Fruit fly (Drosophila melanogaster) whole organism, embryonic: ENCODE data around the gene CG34107.
A peak's percentile ranks its signal among the peaks of the same experiment; 100 is the strongest.

Experiments used
- Abd-B ChIP-seq: fragments of 200-800 bp; sonication (Bioruptor generic); optimal IDR thresholded peaks from 2 replicates; lab custom pipeline; 2018; ENCODE audit warnings: missing biosample characterization, mild to moderate bottlenecking, missing genetic modification characterization, moderate library complexity
- BtbVII ChIP-seq: fragments of 200-800 bp; sonication (Bioruptor generic); optimal IDR thresholded peaks from 3 replicates; lab custom pipeline; 2017; ENCODE audit warnings: missing biosample characterization, mild to moderate bottlenecking, missing genetic modification characterization
- CG10209 ChIP-seq: fragments of 200-800 bp; sonication (Bioruptor generic); optimal IDR thresholded peaks from 3 replicates; lab custom pipeline; 2017; ENCODE audit warnings: missing biosample characterization, mild to moderate bottlenecking, missing genetic modification characterization, missing genetic modification reagents
- CG10321 ChIP-seq: fragments of 200-800 bp; sonication (Bioruptor generic); IDR thresholded peaks from 2 replicates; pipeline ENCODE4 v1.3.6; 2022; ENCODE audit warnings: missing biosample characterization, missing genetic modification characterization
- CG10462 ChIP-seq: fragments of 200-800 bp; sonication (Bioruptor generic); optimal IDR thresholded peaks from 2 replicates; lab custom pipeline; 2016; ENCODE audit warnings: missing biosample characterization, missing genetic modification characterization
- CG10565 ChIP-seq: fragments of 200-800 bp; sonication (Bioruptor generic); optimal IDR thresholded peaks from 3 replicates; lab custom pipeline; 2016; ENCODE audit warnings: missing biosample characterization, mild to moderate bottlenecking, missing genetic modification characterization
- CG11560 ChIP-seq: fragments of 200-800 bp; sonication (Bioruptor generic); IDR thresholded peaks from 3 replicates; pipeline ENCODE4 v1.3.6; 2022; ENCODE audit warnings: missing biosample characterization, missing genetic modification characterization
- CG11695 ChIP-seq: fragments of 200-800 bp; sonication (Bioruptor generic); IDR thresholded peaks from 3 replicates; pipeline ENCODE4 v1.3.6; 2022; ENCODE audit warnings: missing biosample characterization, missing genetic modification characterization
- CG13894 ChIP-seq: fragments of 200-800 bp; sonication (Bioruptor generic); optimal IDR thresholded peaks from 3 replicates; lab custom pipeline; 2018; ENCODE audit warnings: missing biosample characterization, mild to moderate bottlenecking, missing genetic modification characterization, moderate library complexity
- CG14050 ChIP-seq: fragments of 200-800 bp; sonication (Bioruptor generic); IDR thresholded peaks from 3 replicates; pipeline ENCODE4 v1.3.6; 2022; ENCODE audit warnings: missing biosample characterization, missing genetic modification characterization
- CG14441 ChIP-seq: fragments of 200-800 bp; sonication (Bioruptor generic); IDR thresholded peaks from 2 replicates; pipeline ENCODE4 v1.3.6; 2022; ENCODE audit warnings: missing biosample characterization, missing genetic modification characterization
- CG16815 ChIP-seq: fragments of 200-800 bp; sonication (Bioruptor generic); optimal IDR thresholded peaks from 3 replicates; lab custom pipeline; 2017; ENCODE audit warnings: missing biosample characterization, mild to moderate bottlenecking, missing genetic modification characterization
- CG16863 ChIP-seq: fragments of 200-800 bp; sonication (Bioruptor generic); optimal IDR thresholded peaks from 3 replicates; lab custom pipeline; 2016; ENCODE audit warnings: missing biosample characterization, missing genetic modification characterization
- CG17328 ChIP-seq: fragments of 200-800 bp; sonication (Bioruptor generic); IDR thresholded peaks from 2 replicates; pipeline ENCODE4 v1.3.6; 2022; ENCODE audit warnings: missing biosample characterization, missing genetic modification characterization
- CG17802 ChIP-seq: fragments of 200-800 bp; sonication (Bioruptor generic); optimal IDR thresholded peaks from 2 replicates; lab custom pipeline; 2018; ENCODE audit warnings: missing biosample characterization, mild to moderate bottlenecking, missing genetic modification characterization, moderate library complexity
- CG31388 ChIP-seq: fragments of 200-800 bp; sonication (Bioruptor generic); optimal IDR thresholded peaks from 2 replicates; lab custom pipeline; 2016; ENCODE audit warnings: missing biosample characterization, missing genetic modification characterization
- CG5180 ChIP-seq: fragments of 200-800 bp; sonication (Bioruptor generic); optimal IDR thresholded peaks from 3 replicates; lab custom pipeline; 2017; ENCODE audit warnings: missing biosample characterization, missing genetic modification characterization, mild to moderate bottlenecking, moderate library complexity, missing genetic modification reagents
- CG6272 ChIP-seq: fragments of 200-800 bp; sonication (Bioruptor generic); IDR thresholded peaks from 2 replicates; pipeline ENCODE4 v1.3.6; 2022; ENCODE audit warnings: missing biosample characterization, missing genetic modification characterization
- CG9727 ChIP-seq: fragments of 200-800 bp; sonication (Bioruptor generic); optimal IDR thresholded peaks from 3 replicates; lab custom pipeline; 2017; ENCODE audit warnings: missing biosample characterization, mild to moderate bottlenecking, missing genetic modification characterization
- CoRest ChIP-seq: fragments of 200-800 bp; sonication (Bioruptor generic); optimal IDR thresholded peaks from 3 replicates; lab custom pipeline; 2018; ENCODE audit warnings: missing biosample characterization, mild to moderate bottlenecking, missing genetic modification characterization, moderate library complexity
- CrebB ChIP-seq: fragments of 200-800 bp; sonication (Bioruptor generic); optimal IDR thresholded peaks from 3 replicates; lab custom pipeline; 2018; ENCODE audit warnings: missing biosample characterization, mild to moderate bottlenecking, missing genetic modification characterization
- Drgx ChIP-seq: fragments of 200-800 bp; sonication (Bioruptor generic); IDR thresholded peaks from 2 replicates; pipeline ENCODE4 v1.3.6; 2022; ENCODE audit warnings: missing biosample characterization, missing genetic modification characterization
- Eip74EF ChIP-seq, 2 experiments: fragments of 200-800 bp in 1 of 2; fragments of >200 bp in 1 of 2; sonication (Bioruptor generic) in 1 of 2; optimal IDR thresholded peaks; 2 replicates each; lab custom pipeline; 2017 to 2019; ENCODE audit warnings: missing biosample characterization in 2 of 2, missing genetic modification characterization in 2 of 2, mild to moderate bottlenecking in 1 of 2, moderate library complexity in 1 of 2
- Ets65A ChIP-seq: fragments of 200-800 bp; sonication (Bioruptor generic); peaks from one replicate; lab custom pipeline; 2016; ENCODE audit warnings: missing biosample characterization, missing genetic modification characterization
- Ets97D ChIP-seq: fragments of 200-800 bp; sonication (Bioruptor generic); optimal IDR thresholded peaks from 3 replicates; lab custom pipeline; 2016; ENCODE audit warnings: missing biosample characterization, missing genetic modification characterization
- GATAe ChIP-seq: fragments of 200-800 bp; sonication (Bioruptor generic); conservative IDR thresholded peaks from 2 replicates; pipeline ENCODE4 v1.3.6; 2022; ENCODE audit warnings: missing biosample characterization, missing genetic modification characterization
- Mad ChIP-seq: fragments of 200-800 bp; sonication (Bioruptor generic); optimal IDR thresholded peaks from 2 replicates; lab custom pipeline; 2016; ENCODE audit warnings: missing biosample characterization, missing genetic modification characterization
- Med ChIP-seq: fragments of 200-800 bp; sonication (Bioruptor generic); peaks from one replicate; lab custom pipeline; 2016; ENCODE audit warnings: missing biosample characterization, missing genetic modification characterization, mild to moderate bottlenecking, inconsistent platforms, moderate library complexity
- Ravus ChIP-seq: fragments of 200-800 bp; sonication (Bioruptor generic); IDR thresholded peaks from 2 replicates; pipeline ENCODE4 v1.3.6; 2022; ENCODE audit warnings: missing biosample characterization, missing genetic modification characterization
- Rfx ChIP-seq: fragments of 200-800 bp; sonication (Bioruptor generic); IDR thresholded peaks from 2 replicates; pipeline ENCODE4 v1.3.6; 2022; ENCODE audit warnings: missing biosample characterization, missing genetic modification characterization
- Sox102F ChIP-seq: fragments of 200-800 bp; sonication (Bioruptor generic); optimal IDR thresholded peaks from 2 replicates; lab custom pipeline; 2018; ENCODE audit warnings: missing biosample characterization, mild to moderate bottlenecking, missing genetic modification characterization, moderate library complexity
- bowl ChIP-seq: fragments of 200-800 bp; sonication (Bioruptor generic); IDR thresholded peaks from 2 replicates; pipeline ENCODE4 v1.3.6; 2022; ENCODE audit warnings: missing biosample characterization, missing genetic modification characterization
- dmrt11E ChIP-seq: fragments of 200-800 bp; sonication (Bioruptor generic); optimal IDR thresholded peaks from 3 replicates; lab custom pipeline; 2018; ENCODE audit warnings: missing biosample characterization, mild to moderate bottlenecking, missing genetic modification characterization, moderate library complexity
- dmrt99B ChIP-seq: fragments of 200-800 bp; sonication (Bioruptor generic); optimal IDR thresholded peaks from 2 replicates; lab custom pipeline; 2018; ENCODE audit warnings: missing biosample characterization, mild to moderate bottlenecking, missing genetic modification characterization, moderate library complexity
- ems ChIP-seq: fragments of 200-800 bp; sonication (Bioruptor generic); optimal IDR thresholded peaks from 3 replicates; lab custom pipeline; 2016; ENCODE audit warnings: missing biosample characterization, missing genetic modification characterization
- eve ChIP-seq, 2 experiments: fragments of >200 bp; optimal IDR thresholded peaks; 2 replicates each; lab custom pipeline; 2017; ENCODE audit warnings: missing biosample characterization in 2 of 2, missing genetic modification characterization in 2 of 2
- fd96Cb ChIP-seq: fragments of 200-800 bp; sonication (Bioruptor generic); optimal IDR thresholded peaks from 2 replicates; lab custom pipeline; 2018; ENCODE audit warnings: missing biosample characterization, mild to moderate bottlenecking, missing genetic modification characterization, moderate library complexity
- gcm2 ChIP-seq: fragments of 200-800 bp; sonication (Bioruptor generic); optimal IDR thresholded peaks from 2 replicates; lab custom pipeline; 2016; ENCODE audit warnings: missing biosample characterization, missing genetic modification characterization
- gro ChIP-seq: fragments of 200-800 bp; sonication (Bioruptor generic); optimal IDR thresholded peaks from 2 replicates; lab custom pipeline; 2016; ENCODE audit warnings: missing biosample characterization, missing genetic modification characterization
- kay ChIP-seq: fragments of 200-800 bp; sonication (Bioruptor generic); optimal IDR thresholded peaks from 2 replicates; lab custom pipeline; 2016; ENCODE audit warnings: missing biosample characterization, missing genetic modification characterization
- lab ChIP-seq: fragments of 200-800 bp; sonication (Bioruptor generic); optimal IDR thresholded peaks from 3 replicates; lab custom pipeline; 2017; ENCODE audit warnings: missing biosample characterization, missing genetic modification characterization, mild to moderate bottlenecking, moderate library complexity, missing genetic modification reagents
- pb ChIP-seq: fragments of 200-800 bp; sonication (Bioruptor generic); optimal IDR thresholded peaks from 3 replicates; lab custom pipeline; 2016; ENCODE audit warnings: missing biosample characterization, missing genetic modification characterization
- pfk ChIP-seq: fragments of 200-800 bp; sonication (Bioruptor generic); optimal IDR thresholded peaks from 2 replicates; lab custom pipeline; 2018; ENCODE audit warnings: missing biosample characterization, mild to moderate bottlenecking, missing genetic modification characterization, moderate library complexity
- phol ChIP-seq: fragments of 200-800 bp; sonication (Bioruptor generic); optimal IDR thresholded peaks from 3 replicates; lab custom pipeline; 2018; ENCODE audit warnings: missing biosample characterization, mild to moderate bottlenecking, missing genetic modification characterization, moderate library complexity
- pita ChIP-seq: fragments of 200-800 bp; sonication (Bioruptor generic); optimal IDR thresholded peaks from 2 replicates; lab custom pipeline; 2017; ENCODE audit warnings: missing biosample characterization, mild to moderate bottlenecking, missing genetic modification characterization
- rib ChIP-seq: fragments of 200-800 bp; sonication (Bioruptor generic); IDR thresholded peaks from 2 replicates; pipeline ENCODE4 v1.3.6; 2022; ENCODE audit warnings: missing biosample characterization, missing genetic modification characterization
- so ChIP-seq: fragments of 200-800 bp; sonication (Bioruptor generic); IDR thresholded peaks from 3 replicates; pipeline ENCODE4 v1.3.6; 2022; ENCODE audit warnings: missing biosample characterization, missing genetic modification characterization
- tll ChIP-seq, 2 experiments: fragments of 200-800 bp in 1 of 2; fragments of >200 bp in 1 of 2; sonication (Bioruptor generic) in 1 of 2; optimal IDR thresholded peaks; 2 replicates each; lab custom pipeline; 2017 to 2019; ENCODE audit warnings: missing biosample characterization in 2 of 2, missing genetic modification characterization in 2 of 2, mild to moderate bottlenecking in 1 of 2, moderate library complexity in 1 of 2

The CG34107 gene

DNA sequence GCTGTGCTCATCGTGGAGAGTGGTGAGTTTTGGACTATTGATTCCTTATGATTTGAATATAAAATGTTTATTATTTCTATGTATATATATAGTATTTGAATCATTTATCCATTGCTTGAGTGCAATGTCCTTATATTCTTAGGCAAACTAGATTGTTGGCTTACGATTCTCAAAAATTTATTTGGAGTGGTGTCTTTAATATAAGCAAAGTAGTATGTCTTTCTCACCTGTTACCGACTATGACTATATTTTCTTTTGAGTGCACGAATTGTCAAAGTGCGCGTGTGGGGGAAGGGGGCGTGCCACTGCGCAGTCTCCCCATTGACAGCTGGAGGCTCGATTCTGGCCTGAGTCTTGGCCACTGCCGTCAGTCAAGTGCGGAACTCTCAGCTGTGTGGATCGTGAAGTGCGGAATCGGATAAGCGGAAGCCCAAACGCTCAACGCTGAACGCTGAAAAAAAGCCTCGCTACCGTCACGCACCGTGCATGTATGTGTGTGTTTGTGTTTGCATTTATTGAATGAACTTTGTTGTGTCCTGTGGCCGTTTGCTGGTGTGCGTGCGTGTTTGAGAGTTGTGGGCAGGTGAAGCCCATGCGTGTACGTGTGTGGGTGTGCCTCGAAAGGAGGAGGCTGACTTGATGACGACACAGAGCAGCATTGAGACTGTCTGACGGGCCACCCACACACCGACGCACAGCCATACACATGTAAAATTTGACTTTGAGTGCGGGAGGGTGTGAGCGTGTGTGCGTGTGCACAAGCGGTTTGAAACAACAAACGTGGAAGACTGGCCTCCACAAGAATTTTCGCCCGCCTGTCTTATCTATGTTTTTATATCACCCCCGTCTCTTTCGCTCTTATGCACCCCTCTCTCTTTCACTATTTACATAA is 1.7 kb downstream of the CG34107 start (continued):
- no peak for TF ChIP-seq Mad (GFP tag; lab: Kevin White, UChicago)
- TF ChIP-seq gcm2 (GFP tag; lab: Kevin White, UChicago), result no peak
- TF ChIP-seq CG9727 (GFP tag; lab: Kevin White, UChicago), result no peak
- no peak for TF ChIP-seq Ets97D (GFP tag; lab: Kevin White, UChicago)
- TF ChIP-seq BtbVII (GFP tag; lab: Kevin White, UChicago), result no peak
- TF ChIP-seq pfk (GFP tag; lab: Kevin White, UChicago), result no peak
- no peak for TF ChIP-seq phol (tag; lab: Kevin White, UChicago)
- TF ChIP-seq Rfx (GFP tag; lab: Robert Waterston, UW), result no peak
- TF ChIP-seq CG6272, result no peak
- no peak for TF ChIP-seq bowl
- no peak for TF ChIP-seq pb (GFP tag; lab: Kevin White, UChicago)
- TF ChIP-seq dmrt11E (tag; lab: Kevin White, UChicago), result no peak
- TF ChIP-seq CG13894 (tag; lab: Kevin White, UChicago), result peak; percentile 18
- TF ChIP-seq Ravus (GFP tag; lab: Robert Waterston, UW), result no peak
- TF ChIP-seq, all 482 proteins: peak for 26

DNA sequence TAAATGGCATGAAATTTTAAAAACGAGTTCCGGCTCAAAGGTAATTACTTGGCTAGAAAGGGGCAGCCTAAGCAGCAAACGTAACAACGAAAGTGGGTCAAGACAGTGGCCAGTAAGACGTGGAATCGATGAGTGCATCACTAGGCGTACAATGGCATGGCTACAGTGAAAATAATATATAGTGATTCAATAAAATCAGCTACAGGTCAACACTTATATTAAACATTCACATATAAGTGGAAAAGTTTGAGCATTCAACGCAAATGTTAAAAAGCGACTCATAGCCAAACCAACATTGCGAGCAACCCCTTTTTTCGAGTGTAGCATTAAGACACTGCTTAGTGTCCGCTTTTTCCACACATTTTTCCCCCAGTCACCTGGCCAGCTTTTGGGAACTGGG is 3.3 kb downstream of the CG34107 start:
- TF ChIP-seq pita (GFP tag; lab: Kevin White, UChicago), result no peak
- no peak for TF ChIP-seq CrebB
- no peak for TF ChIP-seq CG10462 (GFP tag; lab: Kevin White, UChicago)
- TF ChIP-seq Abd-B (GFP tag; lab: Kevin White, UChicago), result peak; percentile 2
- no peak for TF ChIP-seq CG10565 (GFP tag; lab: Kevin White, UChicago)
- no peak for TF ChIP-seq eve (GFP tag; optimal IDR thresholded peaks at IDR 0.05; lab: Kevin White, UChicago)
- TF ChIP-seq tll (GFP tag; optimal IDR thresholded peaks at IDR 0.05; lab: Kevin White, UChicago), result no peak
- no peak for TF ChIP-seq CG11695
- TF ChIP-seq Eip74EF (GFP tag; optimal IDR thresholded peaks at IDR 0.05; lab: Kevin White, UChicago), result no peak
- TF ChIP-seq CG17802, result no peak
- TF ChIP-seq Sox102F (GFP tag; lab: Kevin White, UChicago), result peak; percentile 4
- no peak for TF ChIP-seq CG10209 (GFP tag; lab: Kevin White, UChicago)
- no peak for TF ChIP-seq CG10321
- no peak for TF ChIP-seq CG11560
- no peak for TF ChIP-seq CG14050 (GFP tag; lab: Robert Waterston, UW)
- no peak for TF ChIP-seq CoRest
- TF ChIP-seq Ets65A (GFP tag; lab: Kevin White, UChicago), result peak; percentile 62
- TF ChIP-seq kay (GFP tag; lab: Kevin White, UChicago), result no peak
- TF ChIP-seq GATAe, result no peak
- no peak for TF ChIP-seq CG31388
- peak; percentile 27 for TF ChIP-seq dmrt99B (tag; lab: Kevin White, UChicago)
- TF ChIP-seq phol (tag; lab: Kevin White, UChicago), result no peak
- no peak for TF ChIP-seq CG16863 (GFP tag; lab: Kevin White, UChicago)
- no peak for TF ChIP-seq rib (GFP tag; lab: Robert Waterston, UW)
- no peak for TF ChIP-seq gro (GFP tag; lab: Kevin White, UChicago)
- TF ChIP-seq fd96Cb, result peak; percentile 5
- TF ChIP-seq CG17328 (GFP tag; lab: Robert Waterston, UW), result no peak
- TF ChIP-seq Med (GFP tag; lab: Kevin White, UChicago), result no peak
- TF ChIP-seq CG14441 (GFP tag; lab: Robert Waterston, UW), result no peak
- peak; percentile 34 for TF ChIP-seq lab (GFP tag; lab: Kevin White, UChicago)
- TF ChIP-seq CG5180, result no peak
- TF ChIP-seq so (GFP tag; lab: Robert Waterston, UW), result no peak
- no peak for TF ChIP-seq CG16815 (GFP tag; lab: Kevin White, UChicago)
- TF ChIP-seq ems (GFP tag; lab: Kevin White, UChicago), result no peak
- no peak for TF ChIP-seq Drgx
